Worm (Caenorhabditis elegans): ENCODE results near the gene lbp-1.

Gene lbp-1

DNA sequence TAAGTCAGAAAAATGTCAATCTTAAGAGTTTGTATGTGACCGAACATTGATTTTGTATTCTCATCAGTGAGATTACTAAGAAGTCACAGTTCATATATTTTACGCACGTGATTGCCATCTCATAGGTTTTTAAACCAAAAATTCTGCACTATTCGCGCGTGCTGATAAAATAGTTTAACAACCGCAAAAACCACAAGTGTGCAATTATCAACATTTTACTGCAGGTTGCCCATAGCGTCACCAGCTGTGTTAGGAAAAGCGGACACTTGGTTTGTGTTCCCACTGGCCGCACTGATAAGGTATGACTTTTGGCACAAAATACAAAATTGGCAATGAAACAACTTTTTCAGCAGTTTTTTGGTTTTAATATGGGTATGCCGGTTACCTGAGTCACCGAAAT, 31.2 kb downstream of the lbp-1 start (continued):
- peak; percentile 88 for TF ChIP-seq ztf-22 (GFP tag; optimal IDR thresholded peaks at IDR 0.05)
- TF ChIP-seq F10E7.11 (tag; optimal IDR thresholded peaks at IDR 0.05) = no peak
- TF ChIP-seq ztf-18 (tag; optimal IDR thresholded peaks at IDR 0.05) = no peak
- no peak for TF ChIP-seq mxl-1 (tag; optimal IDR thresholded peaks at IDR 0.05)
- TF ChIP-seq tbp1 (GFP tag; optimal IDR thresholded peaks at IDR 0.05) = peak; percentile 54
- TF ChIP-seq ceh-40 (GFP tag; IDR thresholded peaks at IDR 0.05) = no peak
- no peak for TF ChIP-seq aptf-2 (GFP tag; conservative IDR thresholded peaks at IDR 0.05)

DNA sequence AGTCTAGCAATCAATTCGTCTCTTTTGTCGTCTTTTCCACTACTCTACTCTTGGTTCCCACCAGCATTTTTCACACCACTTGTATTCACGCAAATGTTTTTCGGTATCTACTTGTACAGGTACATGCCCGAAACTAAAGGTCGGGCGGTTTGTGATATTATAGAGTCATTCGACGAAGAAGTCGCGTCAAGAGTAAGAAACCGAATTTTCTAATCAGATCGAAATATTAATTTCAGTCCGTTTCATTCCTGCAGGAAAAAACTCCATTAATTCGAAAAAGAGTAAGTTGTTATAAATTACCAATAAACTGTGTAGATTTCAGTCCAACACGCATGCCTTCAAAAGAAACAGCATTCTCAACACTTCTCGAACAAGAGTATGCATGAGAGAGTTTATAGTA, 33.0 kb downstream of the lbp-1 start:
- TF ChIP-seq ztf-6 (GFP tag; IDR thresholded peaks at IDR 0.05) = no peak
- no peak for TF ChIP-seq rcor-1 (GFP tag; IDR thresholded peaks at IDR 0.05)
- no peak for TF ChIP-seq ccch-3 (GFP tag; optimal IDR thresholded peaks at IDR 0.05)
- TF ChIP-seq hlh-26 (GFP tag; conservative IDR thresholded peaks at IDR 0.05) = no peak
- no peak for TF ChIP-seq nhr-120 (GFP tag; IDR thresholded peaks at IDR 0.05)
- no peak for TF ChIP-seq nfyb-1 (GFP tag; IDR thresholded peaks at IDR 0.05)
- TF ChIP-seq dpl-1 (GFP tag; optimal IDR thresholded peaks at IDR 0.05) = no peak
- no peak for TF ChIP-seq ztf-18 (tag; optimal IDR thresholded peaks at IDR 0.05)
- no peak for TF ChIP-seq nfya-1 (tag; optimal IDR thresholded peaks at IDR 0.05; ENCODE audit: borderline replicate concordance, insufficient read depth)
- no peak for TF ChIP-seq tbp1 (GFP tag; optimal IDR thresholded peaks at IDR 0.05)
- TF ChIP-seq ztf-26 (tag; optimal IDR thresholded peaks at IDR 0.05) = no peak
- no peak for TF ChIP-seq ama-1 (optimal IDR thresholded peaks at IDR 0.05)
- TF ChIP-seq ama-1 (GFP tag; optimal IDR thresholded peaks at IDR 0.05) = no peak
- TF ChIP-seq somi-1 (GFP tag; optimal IDR thresholded peaks at IDR 0.05) = no peak
- no peak for TF ChIP-seq F33H1.4 (GFP tag; IDR thresholded peaks at IDR 0.05)
- no peak for TF ChIP-seq ztf-28 (GFP tag; IDR thresholded peaks at IDR 0.05)
- no peak for TF ChIP-seq madf-6 (GFP tag; IDR thresholded peaks at IDR 0.05)
- TF ChIP-seq K12H6.12 (tag; optimal IDR thresholded peaks at IDR 0.05) = no peak

ce11 chrX:3296182-3296581, 37.2 kb downstream of the lbp-1 start, which contains the start of gene K09C4.2:
TSS of gene K09C4.2 (plus strand) at chrX:3296482.
- TF ChIP-seq nhr-27 (tag; optimal IDR thresholded peaks at IDR 0.05) = no peak
- no peak for TF ChIP-seq madf-6 (GFP tag; IDR thresholded peaks at IDR 0.05)
- no peak for TF ChIP-seq madf-3 (GFP tag; IDR thresholded peaks at IDR 0.05)
- no peak for TF ChIP-seq hmg-1.2 (GFP tag; IDR thresholded peaks at IDR 0.05)
- no peak for TF ChIP-seq Y53G8AR.9 (GFP tag; conservative IDR thresholded peaks at IDR 0.05)
- TF ChIP-seq ceh-27 (GFP tag; optimal IDR thresholded peaks at IDR 0.05) = no peak
- TF ChIP-seq B0019.2 (GFP tag; conservative IDR thresholded peaks at IDR 0.05) = no peak
- TF ChIP-seq C06A6.2 (GFP tag; conservative IDR thresholded peaks at IDR 0.05) = no peak
- TF ChIP-seq Y67H2A.10 (GFP tag; conservative IDR thresholded peaks at IDR 0.05) = no peak
- TF ChIP-seq nhr-179 (tag; optimal IDR thresholded peaks at IDR 0.05) = no peak
- no peak for TF ChIP-seq F33H1.4 (GFP tag; IDR thresholded peaks at IDR 0.05)
- no peak for TF ChIP-seq lin-54 (GFP tag; optimal IDR thresholded peaks at IDR 0.05)
- TF ChIP-seq hsf-1 (GFP tag; IDR thresholded peaks at IDR 0.05) = no peak
- TF ChIP-seq F52B5.7 (tag; optimal IDR thresholded peaks at IDR 0.05) = no peak
- TF ChIP-seq hmg-20 (GFP tag; IDR thresholded peaks at IDR 0.05) = no peak

ce11 chrX:3297812-3298211, 38.9 kb downstream of the lbp-1 start:
- no peak for TF ChIP-seq Y56A3A.18 (GFP tag; IDR thresholded peaks at IDR 0.05)
- peak; percentile 79 for TF ChIP-seq nhr-80 (tag; optimal IDR thresholded peaks at IDR 0.05)
